Worm (Caenorhabditis elegans) whole organism, L2 larva: ENCODE results near the gene pho-12.

Experiments
- fos-1 ChIP-seq: fragments of 150-350 bp; optimal IDR thresholded peaks from 2 replicates; lab custom pipeline; 2014; ENCODE audit warnings: missing biosample characterization, missing genetic modification characterization
- lin-13 ChIP-seq: fragments of 150-350 bp; optimal IDR thresholded peaks from 2 replicates; lab custom pipeline; 2014; ENCODE audit warnings: missing biosample characterization, missing genetic modification reagents, missing genetic modification characterization
- nhr-6 ChIP-seq: fragments of 150-350 bp; optimal IDR thresholded peaks from 2 replicates; lab custom pipeline; 2014; ENCODE audit warnings: missing biosample characterization, missing genetic modification characterization

DNA sequence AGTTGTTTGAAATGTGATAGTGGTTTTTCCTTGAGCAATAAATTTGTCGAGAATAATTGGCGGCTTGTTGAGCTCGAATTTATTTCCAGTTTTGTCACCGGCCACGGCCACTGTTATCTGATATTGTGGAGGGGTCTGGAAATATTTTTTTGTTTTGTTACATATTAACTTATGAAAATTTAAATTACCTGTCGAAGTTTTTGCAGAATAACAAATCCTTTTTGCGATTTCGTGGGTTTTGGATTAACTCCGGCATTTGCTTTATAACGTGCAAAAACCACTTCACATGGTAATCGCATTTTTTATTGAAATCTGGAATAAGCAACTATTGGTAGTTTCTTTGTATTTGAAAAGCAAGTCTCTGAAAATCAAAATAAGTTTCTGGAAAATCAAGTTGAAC lies 24.5 kb downstream of the pho-12 start, which contains the start of gene lrr-1:
- TF ChIP-seq lin-13 (GFP tag; lab: Kevin White, UChicago) (no peak), fos-1 (tag; lab: Kevin White, UChicago) (no peak), nhr-6 (no peak)
